ENCODE assay signal across 1 fruit fly cellular context in genomic region chr3R:7491453-7491853, dm6.
TF ChIP-seq lines count a peak whose summit lies in the region.

No protein-coding gene starts in this region.

TF ChIP-seq in whole organism, embryonic, 481 proteins besides CTCF, POLR2A, EP300 and RAD21 (continued from another document and continues in another):
- TF ChIP-seq Asciz (GFP tag; optimal IDR thresholded peaks at IDR 0.05; lab: Kevin White, UChicago) (no peak), Sry-δ (GFP tag; optimal IDR thresholded peaks at IDR 0.05; lab: Kevin White, UChicago) (no peak), hb (GFP tag; IDR thresholded peaks at IDR 0.05; lab: Robert Waterston, UW; ENCODE audit: partially characterized antibody) (no peak), Jarid2 (GFP tag; optimal IDR thresholded peaks at IDR 0.05; lab: Kevin White, UChicago) (peak; percentile 87), CG14014 (GFP tag; IDR thresholded peaks at IDR 0.05; lab: Robert Waterston, UW) (no peak; the same call in 1 of the 2 replicates), CG3163 (GFP tag; optimal IDR thresholded peaks at IDR 0.05; lab: Kevin White, UChicago) (no peak), jigr1 (GFP tag; IDR thresholded peaks at IDR 0.05; lab: Robert Waterston, UW) (no peak), CG9817 (tag; optimal IDR thresholded peaks at IDR 0.05; lab: Kevin White, UChicago) (no peak), ro (GFP tag; IDR thresholded peaks at IDR 0.05; lab: Robert Waterston, UW) (no peak), sna (GFP tag; IDR thresholded peaks at IDR 0.05; lab: Robert Waterston, UW; ENCODE audit: partially characterized antibody) (no peak), tll (GFP tag; optimal IDR thresholded peaks at IDR 0.05; lab: Kevin White, UChicago) (no peak), CG2199 (GFP tag; IDR thresholded peaks at IDR 0.05; lab: Robert Waterston, UW) (no peak), CG2875 (GFP tag; optimal IDR thresholded peaks at IDR 0.05; lab: Kevin White, UChicago) (no peak), HLHmδ (GFP tag; optimal IDR thresholded peaks at IDR 0.05; lab: Kevin White, UChicago) (no peak), row (GFP tag; IDR thresholded peaks at IDR 0.05; lab: Robert Waterston, UW) (no peak), bsh (GFP tag; optimal IDR thresholded peaks at IDR 0.05; lab: Kevin White, UChicago) (no peak), CG8290 (GFP tag; optimal IDR thresholded peaks at IDR 0.05; lab: Kevin White, UChicago) (no peak), CG8290 (tag; optimal IDR thresholded peaks at IDR 0.05; lab: Kevin White, UChicago) (peak in 1 of 2 experiments; percentile 53), lov (optimal IDR thresholded peaks at IDR 0.05; lab: Kevin White, UChicago) (no peak), lov (GFP tag; IDR thresholded peaks at IDR 0.05; lab: Robert Waterston, UW) (no peak), CG13296 (GFP tag; optimal IDR thresholded peaks at IDR 0.05; lab: Kevin White, UChicago) (peak; percentile 40), CG5245 (GFP tag; optimal IDR thresholded peaks at IDR 0.05; lab: Kevin White, UChicago) (no peak), HmgZ (tag; optimal IDR thresholded peaks at IDR 0.05; lab: Kevin White, UChicago) (no peak), pho (GFP tag; optimal IDR thresholded peaks at IDR 0.05; lab: Kevin White, UChicago) (no peak), tap (tag; optimal IDR thresholded peaks at IDR 0.05; lab: Kevin White, UChicago) (no peak), trh (GFP tag; optimal IDR thresholded peaks at IDR 0.05; lab: Kevin White, UChicago) (no peak), Sry-β (GFP tag; optimal IDR thresholded peaks at IDR 0.05; lab: Kevin White, UChicago) (no peak), eyg (GFP tag; optimal IDR thresholded peaks at IDR 0.05; lab: Kevin White, UChicago) (no peak), Ets97D (GFP tag; optimal IDR thresholded peaks at IDR 0.05; lab: Kevin White, UChicago) (no peak), CG11398 (GFP tag; optimal IDR thresholded peaks at IDR 0.05; lab: Kevin White, UChicago) (no peak), CG3407 (GFP tag; optimal IDR thresholded peaks at IDR 0.05; lab: Kevin White, UChicago) (no peak), cwo (GFP tag; optimal IDR thresholded peaks at IDR 0.05; lab: Kevin White, UChicago) (no peak), bowl (GFP tag; IDR thresholded peaks at IDR 0.05; lab: Robert Waterston, UW) (no peak), bab2 (GFP tag; optimal IDR thresholded peaks at IDR 0.05; lab: Kevin White, UChicago) (no peak), Sox102F (GFP tag; optimal IDR thresholded peaks at IDR 0.05; lab: Kevin White, UChicago) (no peak), CG14050 (GFP tag; IDR thresholded peaks at IDR 0.05; lab: Robert Waterston, UW) (no peak), Myb (GFP tag; optimal IDR thresholded peaks at IDR 0.05; lab: Kevin White, UChicago) (no peak), Adf1 (GFP tag; IDR thresholded peaks at IDR 0.05; lab: Robert Waterston, UW) (no peak; the same call in 1 of the 2 replicates), CG6791 (GFP tag; IDR thresholded peaks at IDR 0.05; lab: Robert Waterston, UW; ENCODE audit: partially characterized antibody) (no peak), CG15514 (GFP tag; optimal IDR thresholded peaks at IDR 0.05; lab: Kevin White, UChicago) (peak; percentile 9), esg (GFP tag; conservative IDR thresholded peaks at IDR 0.05; lab: Robert Waterston, UW) (no peak), Stat92E (GFP tag; optimal IDR thresholded peaks at IDR 0.05; lab: Kevin White, UChicago) (no peak), ewg (GFP tag; optimal IDR thresholded peaks at IDR 0.05; lab: Kevin White, UChicago) (no peak), Bdp1 (GFP tag; optimal IDR thresholded peaks at IDR 0.05; lab: Kevin White, UChicago) (no peak), CG9876 (GFP tag; optimal IDR thresholded peaks at IDR 0.05; lab: Kevin White, UChicago) (no peak), CG12299 (tag; optimal IDR thresholded peaks at IDR 0.05; lab: Kevin White, UChicago) (no peak), CG7745 (tag; optimal IDR thresholded peaks at IDR 0.05; lab: Kevin White, UChicago) (no peak), pnt (GFP tag; optimal IDR thresholded peaks at IDR 0.05; lab: Kevin White, UChicago) (no peak), CG9727 (GFP tag; optimal IDR thresholded peaks at IDR 0.05; lab: Kevin White, UChicago) (no peak), CG11093 (GFP tag; IDR thresholded peaks at IDR 0.05; lab: Robert Waterston, UW) (no peak), wek (GFP tag; optimal IDR thresholded peaks at IDR 0.05; lab: Kevin White, UChicago) (no peak), Gsc (GFP tag; IDR thresholded peaks at IDR 0.05; lab: Robert Waterston, UW) (no peak), CG10543 (GFP tag; optimal IDR thresholded peaks at IDR 0.05; lab: Kevin White, UChicago) (peak; percentile 28), BtbVII (GFP tag; optimal IDR thresholded peaks at IDR 0.05; lab: Kevin White, UChicago) (no peak), pan (optimal IDR thresholded peaks at IDR 0.05; lab: Kevin White, UChicago) (no peak), pan (GFP tag; optimal IDR thresholded peaks at IDR 0.05 in 1 of 2, IDR thresholded peaks at IDR 0.05 in 1 of 2) (no peak), grn (GFP tag; optimal IDR thresholded peaks at IDR 0.05; lab: Kevin White, UChicago) (no peak), Hmr (GFP tag; optimal IDR thresholded peaks at IDR 0.05; lab: Kevin White, UChicago) (no peak), salm (tag; optimal IDR thresholded peaks at IDR 0.05; lab: Kevin White, UChicago) (no peak), CG43689 (GFP tag; IDR thresholded peaks at IDR 0.05; lab: Robert Waterston, UW) (no peak), Fer1 (GFP tag; optimal IDR thresholded peaks at IDR 0.05; lab: Kevin White, UChicago) (peak; percentile 32), CG16813 (GFP tag; IDR thresholded peaks at IDR 0.05; lab: Robert Waterston, UW; ENCODE audit: partially characterized antibody) (no peak), Bgb (GFP tag; IDR thresholded peaks at IDR 0.05; lab: Robert Waterston, UW; ENCODE audit: partially characterized antibody) (peak; percentile 63; the same call in 1 of the 2 replicates), NC2β (GFP tag; optimal IDR thresholded peaks at IDR 0.05; lab: Kevin White, UChicago) (no peak), zen (tag; optimal IDR thresholded peaks at IDR 0.05; lab: Kevin White, UChicago) (no peak), sc (optimal IDR thresholded peaks at IDR 0.05; lab: Kevin White, UChicago) (no peak), sc (GFP tag; optimal IDR thresholded peaks at IDR 0.05; lab: Kevin White, UChicago) (no peak), danr (GFP tag; IDR thresholded peaks at IDR 0.05; lab: Robert Waterston, UW) (no peak), zfh1 (GFP tag; IDR thresholded peaks at IDR 0.05; lab: Robert Waterston, UW) (no peak), CG11560 (tag; IDR thresholded peaks at IDR 0.05; lab: Robert Waterston, UW) (no peak), CG34224 (GFP tag; IDR thresholded peaks at IDR 0.05; lab: Robert Waterston, UW; ENCODE audit: partially characterized antibody) (peak; percentile 51), CG31388 (GFP tag; optimal IDR thresholded peaks at IDR 0.05; lab: Kevin White, UChicago) (no peak), crc (GFP tag; optimal IDR thresholded peaks at IDR 0.05; lab: Kevin White, UChicago) (no peak), stwl (tag; optimal IDR thresholded peaks at IDR 0.05; lab: Kevin White, UChicago) (no peak), B-H2 (GFP tag; optimal IDR thresholded peaks at IDR 0.05; lab: Kevin White, UChicago) (peak; percentile 37), insv (GFP tag; optimal IDR thresholded peaks at IDR 0.05; lab: Kevin White, UChicago) (no peak), crp (GFP tag; optimal IDR thresholded peaks at IDR 0.05; lab: Kevin White, UChicago) (peak in 1 of 2 experiments; percentile 72), CrebB (tag; optimal IDR thresholded peaks at IDR 0.05; lab: Kevin White, UChicago) (peak; percentile 7), mld (GFP tag; IDR thresholded peaks at IDR 0.05; lab: Robert Waterston, UW; ENCODE audit: partially characterized antibody) (no peak), Spps (tag; optimal IDR thresholded peaks at IDR 0.05; lab: Kevin White, UChicago) (no peak), CG1792 (GFP tag; optimal IDR thresholded peaks at IDR 0.05; lab: Kevin White, UChicago) (no peak), C15 (GFP tag; IDR thresholded peaks at IDR 0.05; lab: Robert Waterston, UW) (no peak), luna (GFP tag; optimal IDR thresholded peaks at IDR 0.05; lab: Kevin White, UChicago) (no peak), bbx (GFP tag; IDR thresholded peaks at IDR 0.05; lab: Robert Waterston, UW; ENCODE audit: partially characterized antibody) (no peak), gsb-n (tag; optimal IDR thresholded peaks at IDR 0.05; lab: Kevin White, UChicago) (no peak), disco-r (GFP tag; optimal IDR thresholded peaks at IDR 0.05; lab: Kevin White, UChicago) (no peak), otp (GFP tag; IDR thresholded peaks at IDR 0.05; lab: Robert Waterston, UW) (no peak), fru (optimal IDR thresholded peaks at IDR 0.05; lab: Kevin White, UChicago) (no peak), CG7372 (GFP tag; IDR thresholded peaks at IDR 0.05; lab: Robert Waterston, UW) (no peak), sr (GFP tag; IDR thresholded peaks at IDR 0.05; lab: Robert Waterston, UW) (no peak), Dip3 (GFP tag; optimal IDR thresholded peaks at IDR 0.05; lab: Kevin White, UChicago) (no peak), ap (GFP tag; IDR thresholded peaks at IDR 0.05; lab: Robert Waterston, UW) (no peak), gce (GFP tag; IDR thresholded peaks at IDR 0.05; lab: Robert Waterston, UW) (no peak), vfl (GFP tag; optimal IDR thresholded peaks at IDR 0.05; lab: Kevin White, UChicago) (no peak), CG8944 (GFP tag; optimal IDR thresholded peaks at IDR 0.05; lab: Kevin White, UChicago) (no peak), Antp (GFP tag; optimal IDR thresholded peaks at IDR 0.05; lab: Kevin White, UChicago) (no peak), fd3F (GFP tag; optimal IDR thresholded peaks at IDR 0.05; lab: Kevin White, UChicago) (no peak), CG18262 (tag; optimal IDR thresholded peaks at IDR 0.05; lab: Kevin White, UChicago) (no peak), CG12236 (GFP tag; optimal IDR thresholded peaks at IDR 0.05; lab: Kevin White, UChicago) (no peak), br (optimal IDR thresholded peaks at IDR 0.05; lab: Kevin White, UChicago) (no peak), Eip74EF (GFP tag; optimal IDR thresholded peaks at IDR 0.05; lab: Kevin White, UChicago) (peak in 1 of 2 experiments; percentile 91), ems (GFP tag; optimal IDR thresholded peaks at IDR 0.05; lab: Kevin White, UChicago) (no peak), CG18476 (GFP tag; optimal IDR thresholded peaks at IDR 0.05; lab: Kevin White, UChicago) (no peak), chif (GFP tag; optimal IDR thresholded peaks at IDR 0.05; lab: Kevin White, UChicago) (no peak), da (GFP tag; optimal IDR thresholded peaks at IDR 0.05; lab: Kevin White, UChicago) (no peak), nerfin-2 (GFP tag; IDR thresholded peaks at IDR 0.05; lab: Robert Waterston, UW; ENCODE audit: partially characterized antibody) (no peak), pb (GFP tag; optimal IDR thresholded peaks at IDR 0.05; lab: Kevin White, UChicago) (no peak), CG7963 (GFP tag; IDR thresholded peaks at IDR 0.05; lab: Robert Waterston, UW; ENCODE audit: partially characterized antibody) (no peak), hkb (optimal IDR thresholded peaks at IDR 0.05; lab: Kevin White, UChicago) (no peak), hkb (GFP tag; IDR thresholded peaks at IDR 0.05; lab: Robert Waterston, UW) (no peak), tna (GFP tag; IDR thresholded peaks at IDR 0.05; lab: Robert Waterston, UW; ENCODE audit: partially characterized antibody) (0 out of 2 replicates have a peak, but pooled peaks have one; percentile 41), YL-1 (GFP tag; optimal IDR thresholded peaks at IDR 0.05; lab: Kevin White, UChicago) (no peak), cato (GFP tag; optimal IDR thresholded peaks at IDR 0.05; lab: Kevin White, UChicago; ENCODE audit: borderline replicate concordance) (no peak), zf30C (GFP tag; optimal IDR thresholded peaks at IDR 0.05; lab: Kevin White, UChicago) (no peak), stc (GFP tag; IDR thresholded peaks at IDR 0.05; lab: Robert Waterston, UW) (no peak), gcm2 (GFP tag; optimal IDR thresholded peaks at IDR 0.05; lab: Kevin White, UChicago) (no peak), slbo (GFP tag; IDR thresholded peaks at IDR 0.05; lab: Robert Waterston, UW) (no peak), CG18764 (GFP tag; optimal IDR thresholded peaks at IDR 0.05; lab: Kevin White, UChicago) (no peak), CG30403 (GFP tag; optimal IDR thresholded peaks at IDR 0.05; lab: Kevin White, UChicago) (no peak), NfI (GFP tag; optimal IDR thresholded peaks at IDR 0.05; lab: Kevin White, UChicago) (no peak), CG7357 (GFP tag; IDR thresholded peaks at IDR 0.05; lab: Robert Waterston, UW) (no peak), CG32767 (GFP tag; IDR thresholded peaks at IDR 0.05; lab: Robert Waterston, UW) (no peak), CG14667 (GFP tag; IDR thresholded peaks at IDR 0.05; lab: Robert Waterston, UW) (no peak), CG17829 (tag; optimal IDR thresholded peaks at IDR 0.05; lab: Kevin White, UChicago) (no peak), z (GFP tag; IDR thresholded peaks at IDR 0.05; lab: Robert Waterston, UW) (no peak), CG17612 (GFP tag; IDR thresholded peaks at IDR 0.05; lab: Robert Waterston, UW) (no peak), CG42726 (GFP tag; IDR thresholded peaks at IDR 0.05; lab: Robert Waterston, UW; ENCODE audit: partially characterized antibody) (peak; percentile 29; the same call in 1 of the 2 replicates), CG17912 (GFP tag; optimal IDR thresholded peaks at IDR 0.05; lab: Kevin White, UChicago) (no peak), prd (optimal IDR thresholded peaks at IDR 0.05; lab: Kevin White, UChicago) (no peak), prd (GFP tag; IDR thresholded peaks at IDR 0.05; lab: Robert Waterston, UW) (no peak), Dll (GFP tag; IDR thresholded peaks at IDR 0.05; lab: Robert Waterston, UW; ENCODE audit: partially characterized antibody) (no peak), CG9437 (GFP tag; optimal IDR thresholded peaks at IDR 0.05; lab: Kevin White, UChicago) (no peak), Camta (GFP tag; optimal IDR thresholded peaks at IDR 0.05; lab: Kevin White, UChicago) (no peak), CG13775 (GFP tag; optimal IDR thresholded peaks at IDR 0.05; lab: Kevin White, UChicago) (no peak), CG17359 (tag; optimal IDR thresholded peaks at IDR 0.05; lab: Kevin White, UChicago) (no peak), Hr3 (GFP tag; optimal IDR thresholded peaks at IDR 0.05; lab: Kevin White, UChicago) (no peak), TFAM (GFP tag; optimal IDR thresholded peaks at IDR 0.05; lab: Kevin White, UChicago) (no peak), CG16863 (GFP tag; optimal IDR thresholded peaks at IDR 0.05; lab: Kevin White, UChicago) (no peak)
